Fruit fly (Drosophila melanogaster) whole organism, embryonic: Measurements from ENCODE around the gene AspRS-m.

ENCODE experiments used
- CG7928 ChIP-seq: fragments of 200-800 bp; sonication (Bioruptor generic); optimal IDR thresholded peaks from 2 replicates; lab custom pipeline; 2017; ENCODE audit warnings: missing biosample characterization, mild to moderate bottlenecking, missing genetic modification characterization
- Ets65A ChIP-seq: fragments of 200-800 bp; sonication (Bioruptor generic); peaks from one replicate; lab custom pipeline; 2016; ENCODE audit warnings: missing biosample characterization, missing genetic modification characterization
- Med ChIP-seq: fragments of 200-800 bp; sonication (Bioruptor generic); peaks from one replicate; lab custom pipeline; 2016; ENCODE audit warnings: missing biosample characterization, missing genetic modification characterization, mild to moderate bottlenecking, inconsistent platforms, moderate library complexity
- Oaz ChIP-seq: fragments of 200-800 bp; sonication (Bioruptor generic); IDR thresholded peaks from 2 replicates; pipeline ENCODE4 v1.3.6; 2022; ENCODE audit warnings: missing biosample characterization, missing genetic modification characterization
- chif ChIP-seq, 2 experiments: fragments of 200-800 bp; sonication (Bioruptor generic); optimal IDR thresholded peaks; 3 replicates each; lab custom pipeline; 2016; ENCODE audit warnings: missing biosample characterization in 2 of 2, missing genetic modification characterization in 2 of 2

DNA sequence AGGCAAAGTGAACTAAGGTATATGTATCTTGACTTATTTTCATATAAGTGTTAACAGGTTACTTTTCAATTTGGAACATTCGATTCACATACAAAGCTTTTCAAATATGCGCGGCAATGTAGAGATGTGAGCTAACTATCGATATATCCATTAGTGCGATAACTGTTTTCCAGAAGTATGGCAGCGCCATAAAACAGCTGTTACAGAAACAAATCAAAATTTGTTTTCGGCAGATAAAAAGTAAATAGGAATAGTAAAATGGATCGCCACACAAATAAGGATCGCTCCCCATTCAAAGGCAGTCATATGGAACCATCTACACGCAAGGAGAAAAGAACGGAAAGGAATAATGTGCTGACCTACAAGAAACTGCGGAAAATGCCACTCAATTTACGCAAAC lies 52.4 kb downstream of the AspRS-m start, which contains the start of the genes CG32832, CG31743 and CG34313:
- TF ChIP-seq Oaz (GFP tag; lab: Robert Waterston, UW) (no peak), Ets65A (no peak), Med (GFP tag; lab: Kevin White, UChicago) (no peak), CG7928 (no peak), chif (GFP tag; optimal IDR thresholded peaks at IDR 0.05; lab: Kevin White, UChicago) (no peak)
